Fruit fly (Drosophila melanogaster) whole organism, embryonic: ENCODE measurements around the gene Ppi1.

ENCODE experiments used
- Abd-B ChIP-seq: fragments of 200-800 bp; sonication (Bioruptor generic); optimal IDR thresholded peaks from 2 replicates; lab custom pipeline; 2018; ENCODE audit warnings: missing biosample characterization, mild to moderate bottlenecking, missing genetic modification characterization, moderate library complexity
- Adf1 ChIP-seq: fragments of 200-800 bp; sonication (Bioruptor generic); IDR thresholded peaks from 2 replicates; pipeline ENCODE4 v1.3.6; 2022; ENCODE audit warnings: missing biosample characterization, missing genetic modification characterization
- CG10654 ChIP-seq: fragments of 200-800 bp; sonication (Bioruptor generic); optimal IDR thresholded peaks from 2 replicates; lab custom pipeline; 2016; ENCODE audit warnings: missing biosample characterization, missing genetic modification characterization
- CG11085 ChIP-seq: fragments of 200-800 bp; sonication (Bioruptor generic); IDR thresholded peaks from 2 replicates; pipeline ENCODE4 v1.3.6; 2022; ENCODE audit warnings: missing biosample characterization, missing genetic modification characterization
- CG11696 ChIP-seq: fragments of 200-800 bp; sonication (Bioruptor generic); IDR thresholded peaks from 2 replicates; pipeline ENCODE4 v1.3.6; 2022; ENCODE audit warnings: missing biosample characterization, missing genetic modification characterization
- CG12219 ChIP-seq: fragments of 200-800 bp; sonication (Bioruptor generic); optimal IDR thresholded peaks from 3 replicates; lab custom pipeline; 2018; ENCODE audit warnings: missing biosample characterization, mild to moderate bottlenecking, missing genetic modification characterization
- CG13624 ChIP-seq: fragments of 200-800 bp; sonication (Bioruptor generic); optimal IDR thresholded peaks from 2 replicates; lab custom pipeline; 2016; ENCODE audit warnings: missing biosample characterization, missing genetic modification characterization
- CG14050 ChIP-seq: fragments of 200-800 bp; sonication (Bioruptor generic); IDR thresholded peaks from 3 replicates; pipeline ENCODE4 v1.3.6; 2022; ENCODE audit warnings: missing biosample characterization, missing genetic modification characterization
- CG14667 ChIP-seq: fragments of 200-800 bp; sonication (Bioruptor generic); IDR thresholded peaks from 2 replicates; pipeline ENCODE4 v1.3.6; 2022; ENCODE audit warnings: missing biosample characterization, missing genetic modification characterization
- CG14965 ChIP-seq: fragments of 200-800 bp; sonication (Bioruptor generic); optimal IDR thresholded peaks from 2 replicates; lab custom pipeline; 2016; ENCODE audit warnings: missing biosample characterization, missing genetic modification characterization, borderline replicate concordance
- CG17361 ChIP-seq: fragments of 200-800 bp; sonication (Bioruptor generic); IDR thresholded peaks from 3 replicates; pipeline ENCODE4 v1.3.6; 2022; ENCODE audit warnings: missing biosample characterization, missing genetic modification characterization
- CG18599 ChIP-seq: fragments of 200-800 bp; sonication (Bioruptor generic); optimal IDR thresholded peaks from 3 replicates; lab custom pipeline; 2017; ENCODE audit warnings: missing biosample characterization, missing genetic modification characterization, mild to moderate bottlenecking, moderate library complexity, missing genetic modification reagents
- CG2120 ChIP-seq: fragments of 200-800 bp; sonication (Bioruptor generic); optimal IDR thresholded peaks from 3 replicates; lab custom pipeline; 2016; ENCODE audit warnings: missing biosample characterization, missing genetic modification characterization
- CG2129 ChIP-seq: fragments of 200-800 bp; sonication (Bioruptor generic); IDR thresholded peaks from 2 replicates; pipeline ENCODE4 v1.3.6; 2022; ENCODE audit warnings: missing biosample characterization, missing genetic modification characterization; ENCODE audit not compliant: partially characterized antibody
- CG32772 ChIP-seq: fragments of 200-800 bp; sonication (Bioruptor generic); IDR thresholded peaks from 2 replicates; pipeline ENCODE4 v1.3.6; 2022; ENCODE audit warnings: missing biosample characterization, missing genetic modification characterization
- CG3281 ChIP-seq: fragments of 200-800 bp; sonication (Bioruptor generic); optimal IDR thresholded peaks from 3 replicates; lab custom pipeline; 2017; ENCODE audit warnings: missing biosample characterization, mild to moderate bottlenecking, missing genetic modification characterization
- CG3726 ChIP-seq: fragments of 200-800 bp; sonication (Bioruptor generic); IDR thresholded peaks from 3 replicates; pipeline ENCODE4, ENCODE4 v1.3.6; 2022; ENCODE audit warnings: missing biosample characterization, missing genetic modification characterization
- CG4328 ChIP-seq: fragments of 200-800 bp; sonication (Bioruptor generic); optimal IDR thresholded peaks from 3 replicates; lab custom pipeline; 2017; ENCODE audit warnings: missing biosample characterization, missing genetic modification reagents, missing genetic modification characterization
- CG43689 ChIP-seq: fragments of 200-800 bp; sonication (Bioruptor generic); IDR thresholded peaks from 2 replicates; pipeline ENCODE4 v1.3.6; 2022; ENCODE audit warnings: missing biosample characterization, missing genetic modification characterization
- CG5180 ChIP-seq: fragments of 200-800 bp; sonication (Bioruptor generic); optimal IDR thresholded peaks from 3 replicates; lab custom pipeline; 2017; ENCODE audit warnings: missing biosample characterization, missing genetic modification characterization, mild to moderate bottlenecking, moderate library complexity, missing genetic modification reagents
- CG6654 ChIP-seq: fragments of 200-800 bp; sonication (Bioruptor generic); optimal IDR thresholded peaks from 2 replicates; lab custom pipeline; 2017; ENCODE audit warnings: missing biosample characterization, mild to moderate bottlenecking, missing genetic modification characterization
- CG6854 ChIP-seq: fragments of 200-800 bp; sonication (Bioruptor generic); optimal IDR thresholded peaks from 3 replicates; lab custom pipeline; 2017; ENCODE audit warnings: missing biosample characterization, mild to moderate bottlenecking, missing genetic modification characterization
- CG7786 ChIP-seq: fragments of 200-800 bp; sonication (Bioruptor generic); optimal IDR thresholded peaks from 2 replicates; lab custom pipeline; 2016; ENCODE audit warnings: missing biosample characterization, missing genetic modification characterization
- CG8478 ChIP-seq: fragments of >200 bp; optimal IDR thresholded peaks from 2 replicates; lab custom pipeline; 2018
- CG9437 ChIP-seq: fragments of 200-800 bp; sonication (Bioruptor generic); optimal IDR thresholded peaks from 2 replicates; lab custom pipeline; 2018; ENCODE audit warnings: missing biosample characterization, mild to moderate bottlenecking, missing genetic modification characterization
- CG9727 ChIP-seq: fragments of 200-800 bp; sonication (Bioruptor generic); optimal IDR thresholded peaks from 3 replicates; lab custom pipeline; 2017; ENCODE audit warnings: missing biosample characterization, mild to moderate bottlenecking, missing genetic modification characterization
- Chrac-16 ChIP-seq: fragments of 200-800 bp; sonication (Bioruptor generic); optimal IDR thresholded peaks from 3 replicates; lab custom pipeline; 2016; ENCODE audit warnings: missing biosample characterization, missing genetic modification characterization
- GATAe ChIP-seq: fragments of 200-800 bp; sonication (Bioruptor generic); conservative IDR thresholded peaks from 2 replicates; pipeline ENCODE4 v1.3.6; 2022; ENCODE audit warnings: missing biosample characterization, missing genetic modification characterization
- HHEX ChIP-seq: fragments of 200-800 bp; sonication (Bioruptor generic); optimal IDR thresholded peaks from 3 replicates; lab custom pipeline; 2017; ENCODE audit warnings: missing biosample characterization, mild to moderate bottlenecking, missing genetic modification characterization, missing genetic modification reagents
- HmgD ChIP-seq: fragments of 200-800 bp; sonication (Bioruptor generic); optimal IDR thresholded peaks from 3 replicates; lab custom pipeline; 2016; ENCODE audit warnings: missing biosample characterization, missing genetic modification characterization
- Lhr ChIP-seq: fragments of 200-800 bp; sonication (Bioruptor generic); optimal IDR thresholded peaks from 3 replicates; lab custom pipeline; 2017; ENCODE audit warnings: mild to moderate bottlenecking, missing biosample characterization, missing genetic modification reagents, missing genetic modification characterization
- NK7.1 ChIP-seq: fragments of 200-800 bp; sonication (Bioruptor generic); optimal IDR thresholded peaks from 3 replicates; lab custom pipeline; 2016; ENCODE audit warnings: missing biosample characterization, missing genetic modification characterization
- Scr ChIP-seq: fragments of 200-800 bp; sonication (Bioruptor generic); IDR thresholded peaks from 2 replicates; pipeline ENCODE4 v1.3.6; 2022; ENCODE audit warnings: missing biosample characterization, missing genetic modification characterization; ENCODE audit not compliant: partially characterized antibody
- Six4 ChIP-seq: fragments of 200-800 bp; sonication (Bioruptor generic); optimal IDR thresholded peaks from 2 replicates; lab custom pipeline; 2016; ENCODE audit warnings: missing biosample characterization, missing genetic modification characterization
- YL-1 ChIP-seq: fragments of 200-800 bp; sonication (Bioruptor generic); optimal IDR thresholded peaks from 3 replicates; lab custom pipeline; 2017; ENCODE audit warnings: missing biosample characterization, mild to moderate bottlenecking, missing genetic modification characterization
- bsh ChIP-seq, 2 experiments: fragments of 200-800 bp; sonication (Bioruptor generic); optimal IDR thresholded peaks; 2 replicates each; lab custom pipeline; 2017 to 2018; ENCODE audit warnings: mild to moderate bottlenecking in 2 of 2, missing biosample characterization in 2 of 2, missing genetic modification characterization in 2 of 2, moderate library complexity in 1 of 2
- btn ChIP-seq: fragments of 200-800 bp; sonication (Bioruptor generic); optimal IDR thresholded peaks from 2 replicates; lab custom pipeline; 2016; ENCODE audit warnings: missing biosample characterization, missing genetic modification characterization
- croc ChIP-seq: fragments of 200-800 bp; sonication (Bioruptor generic); conservative IDR thresholded peaks from 3 replicates; pipeline ENCODE4 v1.3.6; 2022; ENCODE audit warnings: missing biosample characterization, missing genetic modification characterization
- jing ChIP-seq: fragments of 200-800 bp; sonication (Bioruptor generic); optimal IDR thresholded peaks from 2 replicates; lab custom pipeline; 2018; ENCODE audit warnings: missing biosample characterization, mild to moderate bottlenecking, missing genetic modification characterization
- lov ChIP-seq, 2 experiments: fragments of 200-800 bp in 1 of 2; fragments of >200 bp in 1 of 2; sonication (Bioruptor generic) in 1 of 2; IDR thresholded peaks in 1 of 2; optimal IDR thresholded peaks in 1 of 2; 2 replicates in 1 of 2; 3 replicates in 1 of 2; pipeline versions ENCODE4 v1.3.6 to Lab custom; 2017 to 2022; ENCODE audit warnings: missing biosample characterization in 1 of 2, missing genetic modification characterization in 1 of 2
- oc ChIP-seq: fragments of 200-800 bp; sonication (Bioruptor generic); optimal IDR thresholded peaks from 2 replicates; lab custom pipeline; 2018; ENCODE audit warnings: missing biosample characterization, mild to moderate bottlenecking, missing genetic modification characterization, moderate library complexity
- pb ChIP-seq: fragments of 200-800 bp; sonication (Bioruptor generic); optimal IDR thresholded peaks from 3 replicates; lab custom pipeline; 2016; ENCODE audit warnings: missing biosample characterization, missing genetic modification characterization
- phol ChIP-seq: fragments of 200-800 bp; sonication (Bioruptor generic); optimal IDR thresholded peaks from 3 replicates; lab custom pipeline; 2018; ENCODE audit warnings: missing biosample characterization, mild to moderate bottlenecking, missing genetic modification characterization, moderate library complexity
- schlank ChIP-seq: fragments of 200-800 bp; sonication (Bioruptor generic); optimal IDR thresholded peaks from 2 replicates; lab custom pipeline; 2018; ENCODE audit warnings: missing biosample characterization, mild to moderate bottlenecking, missing genetic modification characterization
- slou ChIP-seq: fragments of 200-800 bp; sonication (Bioruptor generic); optimal IDR thresholded peaks from 3 replicates; lab custom pipeline; 2016; ENCODE audit warnings: missing biosample characterization, missing genetic modification characterization
- sna ChIP-seq: fragments of 200-800 bp; sonication (Bioruptor generic); IDR thresholded peaks from 2 replicates; pipeline ENCODE4 v1.3.6; 2022; ENCODE audit warnings: missing biosample characterization, missing genetic modification characterization; ENCODE audit not compliant: partially characterized antibody
- stwl ChIP-seq: fragments of 200-800 bp; sonication (Bioruptor generic); optimal IDR thresholded peaks from 3 replicates; lab custom pipeline; 2018; ENCODE audit warnings: missing biosample characterization, mild to moderate bottlenecking, missing genetic modification characterization, moderate library complexity
- toy ChIP-seq: fragments of 200-800 bp; sonication (Bioruptor generic); IDR thresholded peaks from 2 replicates; pipeline ENCODE4 v1.3.6; 2022; ENCODE audit warnings: missing biosample characterization, missing genetic modification characterization
- vnd ChIP-seq: fragments of 200-800 bp; sonication (Bioruptor generic); IDR thresholded peaks from 3 replicates; pipeline ENCODE4 v1.3.6; 2022; ENCODE audit warnings: missing biosample characterization, missing genetic modification characterization; ENCODE audit not compliant: partially characterized antibody
- zen ChIP-seq: fragments of 200-800 bp; sonication (Bioruptor generic); optimal IDR thresholded peaks from 3 replicates; lab custom pipeline; 2018; ENCODE audit warnings: missing biosample characterization, mild to moderate bottlenecking, missing genetic modification characterization, moderate library complexity

Gene Ppi1

dm6 chr3R:30092700-30093044 lies 36.2 kb downstream of the Ppi1 start (continued):
- TF ChIP-seq btn (GFP tag; lab: Kevin White, UChicago) = peak; percentile 74
- TF ChIP-seq schlank (tag; lab: Kevin White, UChicago) = peak; percentile 81
- TF ChIP-seq sna (GFP tag; lab: Robert Waterston, UW) = no peak
- peak; percentile 79 for TF ChIP-seq phol
- TF ChIP-seq Adf1 (GFP tag; lab: Robert Waterston, UW) = peak; percentile 67
- TF ChIP-seq Scr = no peak
- peak; percentile 71 for TF ChIP-seq NK7.1 (GFP tag; lab: Kevin White, UChicago)
- TF ChIP-seq CG3281 (GFP tag; lab: Kevin White, UChicago) = peak; percentile 84
- TF ChIP-seq CG7786 = peak; percentile 84
- peak; percentile 77 for TF ChIP-seq CG9727 (GFP tag; lab: Kevin White, UChicago)
- no peak for TF ChIP-seq CG2129 (GFP tag; lab: Robert Waterston, UW)
- peak; percentile 81 for TF ChIP-seq Chrac-16
- TF ChIP-seq Six4 (GFP tag; lab: Kevin White, UChicago) = peak; percentile 76
- peak; percentile 91 for TF ChIP-seq CG32772 (GFP tag; lab: Robert Waterston, UW)
- peak; percentile 67 for TF ChIP-seq zen (tag; lab: Kevin White, UChicago)
- TF ChIP-seq CG12219 (GFP tag; lab: Kevin White, UChicago) = peak; percentile 82
- TF ChIP-seq stwl (tag; lab: Kevin White, UChicago) = no peak
- TF ChIP-seq HHEX (GFP tag; lab: Kevin White, UChicago) = peak; percentile 86
- TF ChIP-seq GATAe = no peak; the same call in 1 of the 2 replicates
- no peak for TF ChIP-seq slou (GFP tag; lab: Kevin White, UChicago)
- peak; percentile 51 for TF ChIP-seq CG11696 (GFP tag; lab: Robert Waterston, UW)
- peak; percentile 72 for TF ChIP-seq Abd-B (GFP tag; lab: Kevin White, UChicago)
- peak; percentile 68 for TF ChIP-seq jing
- peak; percentile 86 for TF ChIP-seq pb (GFP tag; lab: Kevin White, UChicago)
- peak; percentile 16 for TF ChIP-seq YL-1 (GFP tag; lab: Kevin White, UChicago)
- peak; percentile 82 for TF ChIP-seq oc (tag; lab: Kevin White, UChicago)
- TF ChIP-seq CG14965 = peak; percentile 63
- TF ChIP-seq CG11085 (GFP tag; lab: Robert Waterston, UW) = peak; percentile 83
- no peak for TF ChIP-seq lov (optimal IDR thresholded peaks at IDR 0.05; lab: Kevin White, UChicago)
- TF ChIP-seq lov (GFP tag; IDR thresholded peaks at IDR 0.05; lab: Robert Waterston, UW) = peak; percentile 82
- peak; percentile 69 for TF ChIP-seq CG6854 (GFP tag; lab: Kevin White, UChicago)
- peak; percentile 93 for TF ChIP-seq CG18599 (GFP tag; lab: Kevin White, UChicago)
- peak; percentile 60; the same call in 2 of the 3 replicates for TF ChIP-seq croc (GFP tag; lab: Robert Waterston, UW)
- TF ChIP-seq CG2120 (GFP tag; lab: Kevin White, UChicago) = peak; percentile 95
- TF ChIP-seq CG8478 (lab: Kevin White, UChicago) = no peak
- peak; percentile 18 for TF ChIP-seq Lhr (GFP tag; lab: Kevin White, UChicago)
- TF ChIP-seq CG43689 (GFP tag; lab: Robert Waterston, UW) = peak; percentile 73
- peak; percentile 60 for TF ChIP-seq CG4328 (GFP tag; lab: Kevin White, UChicago)
- TF ChIP-seq CG14667 (GFP tag; lab: Robert Waterston, UW) = peak; percentile 62
- TF ChIP-seq CG5180 (GFP tag; lab: Kevin White, UChicago) = peak; percentile 62
- peak; percentile 89 for TF ChIP-seq CG13624 (GFP tag; lab: Kevin White, UChicago)
- TF ChIP-seq CG9437 = peak; percentile 61
- peak; percentile 82 for TF ChIP-seq CG17361 (GFP tag; lab: Robert Waterston, UW)
- peak in 1 of 2 experiments; percentile 90 for TF ChIP-seq bsh (GFP tag; optimal IDR thresholded peaks at IDR 0.05; lab: Kevin White, UChicago)
- TF ChIP-seq CG10654 (GFP tag; lab: Kevin White, UChicago) = peak; percentile 80
- TF ChIP-seq CG14050 (GFP tag; lab: Robert Waterston, UW) = peak; percentile 83
- TF ChIP-seq vnd (GFP tag; lab: Robert Waterston, UW) = no peak
- peak; percentile 57 for TF ChIP-seq HmgD
- peak; percentile 55 for TF ChIP-seq CG6654 (GFP tag; lab: Kevin White, UChicago)
- peak; percentile 75; the same call in 2 of the 3 replicates for TF ChIP-seq CG3726 (GFP tag; lab: Robert Waterston, UW)
- TF ChIP-seq toy (GFP tag; lab: Robert Waterston, UW) = peak; percentile 53; the same call in 1 of the 2 replicates
